Worm (Caenorhabditis elegans) whole organism, young adult: ENCODE measurements around the gene K02E2.7.

ENCODE experiments used
- ama-1 ChIP-seq, 3 experiments: fragments of 150-350 bp in 1 of 3; sonication (generic microtip) in 2 of 3; optimal IDR thresholded peaks; 2 replicates each; lab custom pipeline; 2014 to 2018; ENCODE audit warnings: missing biosample characterization in 2 of 3, missing genetic modification characterization in 2 of 3, missing genetic modification reagents in 2 of 3
- cebp-2 ChIP-seq: fragments of 200-800 bp; sonication (Bioruptor generic); IDR thresholded peaks from 2 replicates; pipeline ENCODE4 v1.3.6; 2022; ENCODE audit warnings: missing genetic modification characterization, missing compliant biosample characterization
- ceh-40 ChIP-seq: fragments of 200-800 bp; sonication (Bioruptor generic); IDR thresholded peaks from 2 replicates; pipeline ENCODE4 v1.3.6; 2022; ENCODE audit warnings: missing genetic modification characterization, missing compliant biosample characterization
- dpl-1 ChIP-seq: fragments of 150-350 bp; optimal IDR thresholded peaks from 2 replicates; lab custom pipeline; 2014; ENCODE audit warnings: missing biosample characterization, missing genetic modification reagents, missing genetic modification characterization
- madf-10 ChIP-seq: sonication (generic microtip); optimal IDR thresholded peaks from 2 replicates; lab custom pipeline; 2016; ENCODE audit warnings: mild to moderate bottlenecking, missing genetic modification characterization, missing compliant biosample characterization
- madf-3 ChIP-seq: fragments of 200-800 bp; sonication (Bioruptor generic); IDR thresholded peaks from 2 replicates; pipeline ENCODE4 v1.3.6; 2022; ENCODE audit warnings: missing genetic modification reagents, missing genetic modification characterization, missing compliant biosample characterization
- mel-28 ChIP-seq: sonication (generic microtip); optimal IDR thresholded peaks from 2 replicates; lab custom pipeline; 2016; ENCODE audit warnings: borderline replicate concordance, mild to moderate bottlenecking, missing genetic modification characterization, missing compliant biosample characterization
- nfyb-1 ChIP-seq: fragments of 200-800 bp; sonication (Bioruptor generic); IDR thresholded peaks from 2 replicates; pipeline ENCODE4 v1.3.6; 2022; ENCODE audit warnings: missing genetic modification reagents, missing genetic modification characterization, missing compliant biosample characterization
- pha-4 ChIP-seq: fragments of 150-350 bp; sonication (generic microtip); optimal IDR thresholded peaks from 2 replicates; lab custom pipeline; 2014; ENCODE audit warnings: missing biosample characterization, missing genetic modification reagents, missing genetic modification characterization
- sptf-2 ChIP-seq: fragments of 200-800 bp; sonication (Bioruptor generic); optimal IDR thresholded peaks from 2 replicates; lab custom pipeline; 2018; ENCODE audit warnings: mild to moderate bottlenecking, missing genetic modification characterization, missing compliant biosample characterization
- ztf-18 ChIP-seq: sonication (generic microtip); optimal IDR thresholded peaks from 2 replicates; lab custom pipeline; 2016; ENCODE audit warnings: missing genotype, mild to moderate bottlenecking, missing genetic modification characterization, missing compliant biosample characterization

DNA sequence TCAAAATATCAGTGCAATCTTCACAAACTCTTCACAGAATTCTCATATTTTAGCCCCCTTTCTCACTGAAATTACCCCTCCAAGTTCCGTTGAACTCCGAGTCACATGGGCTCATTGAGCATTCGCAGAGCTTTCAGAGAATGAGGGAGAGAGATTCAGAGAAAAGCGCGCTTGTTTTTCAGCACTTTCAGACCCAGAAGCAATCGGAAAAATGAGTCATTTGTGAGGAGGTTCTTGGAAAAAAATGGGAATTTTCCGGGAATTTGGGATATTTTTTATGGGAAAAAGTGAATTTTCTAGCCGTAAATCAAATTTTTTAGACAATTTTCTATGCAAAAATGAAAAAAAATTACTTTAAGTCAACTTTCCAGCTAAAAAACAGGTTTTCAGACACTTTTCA lies 16.0 kb upstream of the K02E2.7 start:
- TF ChIP-seq madf-10 (tag; lab: Kevin White, UChicago): no peak
- no peak for TF ChIP-seq dpl-1 (GFP tag; lab: Kevin White, UChicago)
- TF ChIP-seq ceh-40 (GFP tag; lab: Robert Waterston, UW): no peak
- no peak for TF ChIP-seq pha-4 (tag; lab: Kevin White, UChicago)
- TF ChIP-seq nfyb-1 (GFP tag; lab: Robert Waterston, UW): no peak
- TF ChIP-seq ama-1 (optimal IDR thresholded peaks at IDR 0.05; lab: Kevin White, UChicago): no peak
- TF ChIP-seq ama-1 (GFP tag; optimal IDR thresholded peaks at IDR 0.05; lab: Kevin White, UChicago): no peak
- TF ChIP-seq cebp-2: no peak
- TF ChIP-seq madf-3: no peak
- TF ChIP-seq ztf-18 (tag; lab: Kevin White, UChicago): no peak
- TF ChIP-seq mel-28: no peak
- TF ChIP-seq sptf-2: no peak
